Worm (Caenorhabditis elegans): ENCODE data around the gene arrd-17.

Gene arrd-17

ce11 chrIII:13643534-13643933 lies 12.9 kb upstream of the arrd-17 start, which contains the start of the genes drr-2 and set-16 (continued):
- TF ChIP-seq mes-2 (tag; optimal IDR thresholded peaks at IDR 0.05; ENCODE audit: poor library complexity, severe bottlenecking) (peak; percentile 96), php-3 (GFP tag; IDR thresholded peaks at IDR 0.05) (peak; percentile 93), pqm-1 (tag; optimal IDR thresholded peaks at IDR 0.05) (no peak), lin-29 (GFP tag; IDR thresholded peaks at IDR 0.05) (peak; percentile 98), mep-1 (tag; optimal IDR thresholded peaks at IDR 0.05) (peak; percentile 99), jun-1 (tag; optimal IDR thresholded peaks at IDR 0.05) (peak; percentile 96), zfp-2 (tag; optimal IDR thresholded peaks at IDR 0.05) (peak; percentile 94), ceh-82 (tag; optimal IDR thresholded peaks at IDR 0.05) (no peak), lin-38 (GFP tag; IDR thresholded peaks at IDR 0.05) (peak; percentile 96), spr-1 (tag; optimal IDR thresholded peaks at IDR 0.05) (peak; percentile 96), dpl-1 (GFP tag; optimal IDR thresholded peaks at IDR 0.05) (peak; percentile 97), egl-27 (tag; optimal IDR thresholded peaks at IDR 0.05) (peak; percentile 55), daf-8 (GFP tag; IDR thresholded peaks at IDR 0.05) (no peak), sdz-12 (GFP tag; optimal IDR thresholded peaks at IDR 0.05) (peak; percentile 12), snpc-4 (tag; optimal IDR thresholded peaks at IDR 0.05) (no peak), ZK546.5 (tag; optimal IDR thresholded peaks at IDR 0.05) (peak in 1 of 2 experiments; percentile 86), ceh-32 (tag; optimal IDR thresholded peaks at IDR 0.05; ENCODE audit: poor library complexity) (peak; percentile 84), spr-3 (GFP tag; optimal IDR thresholded peaks at IDR 0.05) (peak; percentile 97), unc-62 (GFP tag; optimal IDR thresholded peaks at IDR 0.05 in 1 of 2) (peak in 1 of 2 experiments; percentile 98), unc-62 (tag; optimal IDR thresholded peaks at IDR 0.05) (no peak), zip-2 (tag; optimal IDR thresholded peaks at IDR 0.05) (peak; percentile 83), dmd-6 (GFP tag; IDR thresholded peaks at IDR 0.05) (peak; percentile 99), ztf-7 (tag; optimal IDR thresholded peaks at IDR 0.05) (peak; percentile 89), pha-4 (GFP tag; IDR thresholded peaks at IDR 0.05) (peak; percentile 99), pha-4 (tag; optimal IDR thresholded peaks at IDR 0.05) (no peak), ceh-20 (GFP tag; IDR thresholded peaks at IDR 0.05) (peak; percentile 99), fkh-10 (GFP tag; optimal IDR thresholded peaks at IDR 0.05) (peak; percentile 92), saeg-2 (GFP tag; IDR thresholded peaks at IDR 0.05) (peak; percentile 97), madf-5 (GFP tag; IDR thresholded peaks at IDR 0.05) (peak; percentile 44 to 84; a peak in 1 of 4 replicates), nhr-77 (tag; optimal IDR thresholded peaks at IDR 0.05) (peak; percentile 98), nhr-111 (GFP tag; optimal IDR thresholded peaks at IDR 0.05) (no peak), lim-7 (GFP tag; IDR thresholded peaks at IDR 0.05) (peak; percentile 61; the same call in 1 of the 2 replicates), lsy-2 (tag; optimal IDR thresholded peaks at IDR 0.05) (peak; percentile 90 to 97), nhr-25 (tag; optimal IDR thresholded peaks at IDR 0.05; ENCODE audit: borderline replicate concordance, insufficient read depth) (peak; percentile 98), mxl-2 (GFP tag; conservative IDR thresholded peaks at IDR 0.05) (peak; percentile 88), zag-1 (tag; optimal IDR thresholded peaks at IDR 0.05) (peak; percentile 69), daf-16 (GFP tag; optimal IDR thresholded peaks at IDR 0.05) (peak; percentile 87 to 97), daf-16 (tag; optimal IDR thresholded peaks at IDR 0.05) (peak; percentile 82), nhr-10 (tag; optimal IDR thresholded peaks at IDR 0.05) (peak; percentile 94), hmg-1.1 (GFP tag; IDR thresholded peaks at IDR 0.05) (peak; percentile 99), aly-2 (tag; optimal IDR thresholded peaks at IDR 0.05) (no peak), skn-1 (tag; optimal IDR thresholded peaks at IDR 0.05) (peak; percentile 79), R02D3.7 (tag; optimal IDR thresholded peaks at IDR 0.05) (peak; percentile 3), F44E2.7 (GFP tag; IDR thresholded peaks at IDR 0.05) (peak; percentile 96), nhr-6 (tag; optimal IDR thresholded peaks at IDR 0.05) (peak; percentile 99), nhr-28 (tag; optimal IDR thresholded peaks at IDR 0.05) (peak; percentile 97), hlh-11 (tag; optimal IDR thresholded peaks at IDR 0.05) (peak; percentile 100), lin-1 (GFP tag; IDR thresholded peaks at IDR 0.05) (peak; percentile 98), cey-2 (tag; optimal IDR thresholded peaks at IDR 0.05; ENCODE audit: borderline replicate concordance, insufficient read depth) (peak; percentile 55), zip-11 (GFP tag; IDR thresholded peaks at IDR 0.05) (0 out of 2 replicates have a peak, but pooled peaks have one; percentile 41), ztf-11 (tag; optimal IDR thresholded peaks at IDR 0.05) (peak; percentile 20), hif-1 (tag; optimal IDR thresholded peaks at IDR 0.05) (peak; percentile 87 to 93)

Data from whole organism, L4 larva.